Fruit fly (Drosophila melanogaster): Measurements from ENCODE around the gene AttD.
A peak's percentile ranks its signal among the peaks of the same experiment; 100 is the strongest.

Gene AttD

dm6 chr3R:17583658-17584460 is 41.2 kb upstream of the AttD start (continued):
- no peak for TF ChIP-seq CG12744 (GFP tag; optimal IDR thresholded peaks at IDR 0.05)
- TF ChIP-seq nerfin-1 (tag; optimal IDR thresholded peaks at IDR 0.05) = peak; percentile 50
- TF ChIP-seq Dfd (GFP tag; optimal IDR thresholded peaks at IDR 0.05) = no peak
- TF ChIP-seq Six4 (GFP tag; optimal IDR thresholded peaks at IDR 0.05) = peak; percentile 24
- TF ChIP-seq CG6654 (GFP tag; optimal IDR thresholded peaks at IDR 0.05) = no peak
- peak; percentile 58 for TF ChIP-seq CG9727 (GFP tag; optimal IDR thresholded peaks at IDR 0.05)
- TF ChIP-seq HmgZ (tag; optimal IDR thresholded peaks at IDR 0.05) = no peak
- no peak for TF ChIP-seq CG10321 (GFP tag; IDR thresholded peaks at IDR 0.05)
- TF ChIP-seq ac (GFP tag; optimal IDR thresholded peaks at IDR 0.05) = no peak
- no peak for TF ChIP-seq stwl (tag; optimal IDR thresholded peaks at IDR 0.05)
- no peak for TF ChIP-seq CG2129 (GFP tag; IDR thresholded peaks at IDR 0.05; ENCODE audit: partially characterized antibody)
- TF ChIP-seq trem (tag; optimal IDR thresholded peaks at IDR 0.05) = peak; percentile 43
- TF ChIP-seq CG1529 (GFP tag; optimal IDR thresholded peaks at IDR 0.05) = peak; percentile 22
- TF ChIP-seq CrebB (tag; optimal IDR thresholded peaks at IDR 0.05) = no peak
- no peak for TF ChIP-seq Myb (GFP tag; optimal IDR thresholded peaks at IDR 0.05)
- TF ChIP-seq eyg (GFP tag; optimal IDR thresholded peaks at IDR 0.05) = no peak
- no peak for TF ChIP-seq Hr78 (GFP tag; optimal IDR thresholded peaks at IDR 0.05)
- peak; percentile 67 for TF ChIP-seq CG33557 (GFP tag; optimal IDR thresholded peaks at IDR 0.05)
- TF ChIP-seq CG13123 (GFP tag; optimal IDR thresholded peaks at IDR 0.05) = no peak
- no peak for TF ChIP-seq exex (tag; optimal IDR thresholded peaks at IDR 0.05)
- peak; percentile 76 for TF ChIP-seq gem (tag; optimal IDR thresholded peaks at IDR 0.05)
- TF ChIP-seq vnd (GFP tag; IDR thresholded peaks at IDR 0.05; ENCODE audit: partially characterized antibody) = no peak
- TF ChIP-seq kni (GFP tag; optimal IDR thresholded peaks at IDR 0.05) = no peak
- no peak for TF ChIP-seq Dref (GFP tag; IDR thresholded peaks at IDR 0.05)
- TF ChIP-seq bowl (GFP tag; IDR thresholded peaks at IDR 0.05) = no peak
- no peak for TF ChIP-seq CG17912 (GFP tag; optimal IDR thresholded peaks at IDR 0.05)
- no peak for TF ChIP-seq sna (GFP tag; IDR thresholded peaks at IDR 0.05; ENCODE audit: partially characterized antibody)
- TF ChIP-seq CG11093 (GFP tag; IDR thresholded peaks at IDR 0.05) = peak; percentile 42; the same call in 1 of the 3 replicates
- peak; percentile 44 for TF ChIP-seq Asciz (GFP tag; optimal IDR thresholded peaks at IDR 0.05)
- no peak for TF ChIP-seq Hr39 (optimal IDR thresholded peaks at IDR 0.05)
- no peak for TF ChIP-seq BtbVII (GFP tag; optimal IDR thresholded peaks at IDR 0.05)
- TF ChIP-seq CG2202 (tag; optimal IDR thresholded peaks at IDR 0.05) = peak; percentile 63
- peak; percentile 35 for TF ChIP-seq Hsf (GFP tag; optimal IDR thresholded peaks at IDR 0.05)
- no peak for TF ChIP-seq Usf (GFP tag; optimal IDR thresholded peaks at IDR 0.05)
- peak; percentile 59 for TF ChIP-seq D19A (tag; optimal IDR thresholded peaks at IDR 0.05)
- TF ChIP-seq CG13894 (tag; optimal IDR thresholded peaks at IDR 0.05) = no peak
- TF ChIP-seq E2f1 (GFP tag; IDR thresholded peaks at IDR 0.05) = no peak
- TF ChIP-seq CG1792 (GFP tag; optimal IDR thresholded peaks at IDR 0.05) = no peak
- peak; percentile 37 for TF ChIP-seq tap (tag; optimal IDR thresholded peaks at IDR 0.05)
- TF ChIP-seq Jarid2 (GFP tag; optimal IDR thresholded peaks at IDR 0.05) = no peak
- no peak for TF ChIP-seq CG8359 (GFP tag; optimal IDR thresholded peaks at IDR 0.05; ENCODE audit: borderline replicate concordance)
- no peak for TF ChIP-seq btn (GFP tag; optimal IDR thresholded peaks at IDR 0.05)
- peak; percentile 49; the same call in 1 of the 2 replicates for TF ChIP-seq CG6689 (GFP tag; IDR thresholded peaks at IDR 0.05)
- TF ChIP-seq CG11247 (GFP tag; IDR thresholded peaks at IDR 0.05) = 0 out of 2 replicates have a peak, but pooled peaks have one; percentile 9
- peak; percentile 35 for TF ChIP-seq CG17385 (GFP tag; optimal IDR thresholded peaks at IDR 0.05)
- TF ChIP-seq CG4707 (GFP tag; optimal IDR thresholded peaks at IDR 0.05) = peak; percentile 6
- TF ChIP-seq ham (GFP tag; IDR thresholded peaks at IDR 0.05) = no peak
- TF ChIP-seq da (GFP tag; optimal IDR thresholded peaks at IDR 0.05) = no peak
- no peak for TF ChIP-seq CG10147 (GFP tag; optimal IDR thresholded peaks at IDR 0.05)
